Fruit fly (Drosophila melanogaster) whole organism, adult: ENCODE data around the gene CkIIalpha-i3.

Source experiments
- CG11617 ChIP-seq: fragments of 200-800 bp; sonication (Bioruptor generic); optimal IDR thresholded peaks from 2 replicates; lab custom pipeline; 2017; ENCODE audit warnings: mild to moderate bottlenecking, missing biosample characterization, missing genetic modification reagents, missing genetic modification characterization
- CG12768 ChIP-seq: fragments of 200-800 bp; sonication (Bioruptor generic); optimal IDR thresholded peaks from 2 replicates; lab custom pipeline; 2017; ENCODE audit warnings: missing biosample characterization, missing genetic modification characterization, mild to moderate bottlenecking, moderate library complexity, missing genetic modification reagents
- CG14711 ChIP-seq: fragments of 200-800 bp; sonication (Bioruptor generic); optimal IDR thresholded peaks from 2 replicates; lab custom pipeline; 2018; ENCODE audit warnings: missing biosample characterization, mild to moderate bottlenecking, missing genetic modification characterization, moderate library complexity
- CG1620 ChIP-seq: fragments of 200-800 bp; sonication (Bioruptor generic); optimal IDR thresholded peaks from 2 replicates; lab custom pipeline; 2016; ENCODE audit warnings: missing biosample characterization, missing genetic modification characterization
- CG33017 ChIP-seq: fragments of 200-800 bp; sonication (Bioruptor generic); optimal IDR thresholded peaks from 2 replicates; lab custom pipeline; 2018; ENCODE audit warnings: missing biosample characterization, mild to moderate bottlenecking, missing genetic modification characterization, moderate library complexity
- CG5204 ChIP-seq: fragments of 200-800 bp; sonication (Bioruptor generic); optimal IDR thresholded peaks from 2 replicates; lab custom pipeline; 2016; ENCODE audit warnings: missing biosample characterization, missing genetic modification characterization
- CG7045 ChIP-seq: fragments of 200-800 bp; sonication (Bioruptor generic); optimal IDR thresholded peaks from 2 replicates; lab custom pipeline; 2017; ENCODE audit warnings: missing biosample characterization, mild to moderate bottlenecking, missing genetic modification characterization
- CG7101 ChIP-seq: fragments of 200-800 bp; sonication (Bioruptor generic); optimal IDR thresholded peaks from 2 replicates; lab custom pipeline; 2018; ENCODE audit warnings: missing biosample characterization, mild to moderate bottlenecking, missing genetic modification characterization, moderate library complexity
- Clk ChIP-seq: fragments of 200-800 bp; sonication (Bioruptor generic); optimal IDR thresholded peaks from 2 replicates; lab custom pipeline; 2017; ENCODE audit warnings: missing biosample characterization, missing genetic modification characterization
- Crg-1 ChIP-seq: fragments of 200-800 bp; sonication (Bioruptor generic); optimal IDR thresholded peaks from 2 replicates; lab custom pipeline; 2016; ENCODE audit warnings: missing biosample characterization, missing genetic modification characterization
- Hr96 ChIP-seq: fragments of 200-800 bp; sonication (Bioruptor generic); optimal IDR thresholded peaks from 2 replicates; lab custom pipeline; 2016; ENCODE audit warnings: missing biosample characterization, missing genetic modification characterization
- Mnt ChIP-seq: fragments of 200-800 bp; sonication (Bioruptor generic); optimal IDR thresholded peaks from 2 replicates; lab custom pipeline; 2016; ENCODE audit warnings: missing biosample characterization, mild to moderate bottlenecking, missing genetic modification characterization
- bab1 ChIP-seq: fragments of 200-800 bp; sonication (Bioruptor generic); optimal IDR thresholded peaks from 3 replicates; lab custom pipeline; 2019; ENCODE audit warnings: missing biosample characterization, mild to moderate bottlenecking, missing genetic modification characterization, moderate library complexity
- cic ChIP-seq: fragments of 200-800 bp; sonication (Bioruptor generic); optimal IDR thresholded peaks from 2 replicates; lab custom pipeline; 2017; ENCODE audit warnings: missing biosample characterization, mild to moderate bottlenecking, missing genetic modification characterization, moderate library complexity
- cnc ChIP-seq, 2 experiments: fragments of >200 bp; optimal IDR thresholded peaks; 2 replicates each; lab custom pipeline; 2017
- kay ChIP-seq: fragments of 200-800 bp; sonication (Bioruptor generic); peaks from one replicate; lab custom pipeline; 2016; ENCODE audit warnings: missing biosample characterization, missing genetic modification characterization, borderline replicate concordance
- ovo ChIP-seq: fragments of 200-800 bp; sonication (Bioruptor generic); optimal IDR thresholded peaks from 2 replicates; lab custom pipeline; 2016; ENCODE audit warnings: missing biosample characterization, missing genetic modification characterization
- pad ChIP-seq: fragments of 200-800 bp; sonication (Bioruptor generic); optimal IDR thresholded peaks from 3 replicates; lab custom pipeline; 2017; ENCODE audit warnings: missing biosample characterization, missing genetic modification characterization, mild to moderate bottlenecking, moderate library complexity, missing genetic modification reagents
- tj ChIP-seq: fragments of 200-800 bp; sonication (Bioruptor generic); optimal IDR thresholded peaks from 3 replicates; lab custom pipeline; 2017; ENCODE audit warnings: missing biosample characterization, mild to moderate bottlenecking, missing genetic modification characterization, moderate library complexity
- toe ChIP-seq: fragments of 200-800 bp; sonication (Bioruptor generic); optimal IDR thresholded peaks from 2 replicates; lab custom pipeline; 2016; ENCODE audit warnings: missing biosample characterization, missing genetic modification characterization

The CkIIalpha-i3 gene

dm6 chr3L:701798-702635, 8.4 kb downstream of the CkIIalpha-i3 start:
- TF ChIP-seq pad (GFP tag; lab: Kevin White, UChicago): no peak
- no peak for TF ChIP-seq CG1620 (GFP tag; lab: Kevin White, UChicago)
- no peak for TF ChIP-seq CG14711 (tag; lab: Kevin White, UChicago)
- no peak for TF ChIP-seq tj
- no peak for TF ChIP-seq CG33017 (tag; lab: Kevin White, UChicago)
- no peak for TF ChIP-seq Mnt (GFP tag; lab: Kevin White, UChicago)
- no peak for TF ChIP-seq CG11617 (GFP tag; lab: Kevin White, UChicago)
- TF ChIP-seq bab1 (GFP tag; lab: Kevin White, UChicago): no peak
- no peak for TF ChIP-seq CG12768
- TF ChIP-seq CG7045 (GFP tag; lab: Kevin White, UChicago): no peak
- TF ChIP-seq CG7101 (tag; lab: Kevin White, UChicago): no peak
- no peak for TF ChIP-seq Clk (GFP tag; lab: Kevin White, UChicago)
- no peak for TF ChIP-seq Hr96 (GFP tag; lab: Kevin White, UChicago)
- no peak for TF ChIP-seq cic (GFP tag; lab: Kevin White, UChicago)
- TF ChIP-seq toe (GFP tag; lab: Kevin White, UChicago): no peak
- no peak for TF ChIP-seq CG5204 (GFP tag; lab: Kevin White, UChicago)
- TF ChIP-seq kay: no peak

- TF ChIP-seq Clk (GFP tag; lab: Kevin White, UChicago): no peak
- no peak for TF ChIP-seq CG12768
- no peak for TF ChIP-seq CG14711 (tag; lab: Kevin White, UChicago)
- no peak for TF ChIP-seq CG1620 (GFP tag; lab: Kevin White, UChicago)
- no peak for TF ChIP-seq kay
- TF ChIP-seq tj: no peak
- no peak for TF ChIP-seq CG11617 (GFP tag; lab: Kevin White, UChicago)
- no peak for TF ChIP-seq Mnt (GFP tag; lab: Kevin White, UChicago)
- no peak for TF ChIP-seq CG7101 (tag; lab: Kevin White, UChicago)
- TF ChIP-seq pad (GFP tag; lab: Kevin White, UChicago): no peak
- no peak for TF ChIP-seq toe (GFP tag; lab: Kevin White, UChicago)
- TF ChIP-seq Hr96 (GFP tag; lab: Kevin White, UChicago): no peak
- TF ChIP-seq Crg-1 (GFP tag; lab: Kevin White, UChicago): no peak
- TF ChIP-seq ovo: no peak
- TF ChIP-seq bab1 (GFP tag; lab: Kevin White, UChicago): no peak
- no peak for TF ChIP-seq CG33017 (tag; lab: Kevin White, UChicago)
- no peak for TF ChIP-seq cnc (optimal IDR thresholded peaks at IDR 0.05; lab: Kevin White, UChicago)
- TF ChIP-seq cic (GFP tag; lab: Kevin White, UChicago): no peak
Measured at dm6 chr3L:700160-700917, 10.1 kb downstream of the CkIIalpha-i3 start.

dm6 chr3L:699368-700150, 10.8 kb downstream of the CkIIalpha-i3 start:
- TF ChIP-seq toe (GFP tag; lab: Kevin White, UChicago): no peak

- no peak for TF ChIP-seq Crg-1 (GFP tag; lab: Kevin White, UChicago)
- peak; percentile 39 for TF ChIP-seq kay
Measured at dm6 chr3L:698748-699367, 11.5 kb downstream of the CkIIalpha-i3 start, which contains the start of gene CG13894. Gene CG13894, minus strand, starts transcription at chr3L:699144.

dm6 chr3L:697724-698123, 12.7 kb downstream of the CkIIalpha-i3 start:
- TF ChIP-seq CG7101 (tag; lab: Kevin White, UChicago) (no peak), cic (GFP tag; lab: Kevin White, UChicago) (no peak), toe (GFP tag; lab: Kevin White, UChicago) (no peak), CG1620 (GFP tag; lab: Kevin White, UChicago) (no peak)

- no peak for TF ChIP-seq cnc (optimal IDR thresholded peaks at IDR 0.05; lab: Kevin White, UChicago)
- TF ChIP-seq CG12768: no peak
- TF ChIP-seq CG11617 (GFP tag; lab: Kevin White, UChicago): no peak
Measured at dm6 chr3L:697055-697427, 13.4 kb downstream of the CkIIalpha-i3 start.
